Worm (Caenorhabditis elegans) whole organism, L3 larva: ENCODE data around the gene taf-11.3.
A peak's percentile ranks its signal among the peaks of the same experiment; 100 is the strongest.

Experiments used
- aly-2 ChIP-seq: fragments of 150-350 bp; optimal IDR thresholded peaks from 2 replicates; lab custom pipeline; 2014; ENCODE audit warnings: missing biosample characterization, missing genetic modification characterization
- ceh-82 ChIP-seq: fragments of 150-350 bp; optimal IDR thresholded peaks from 2 replicates; lab custom pipeline; 2014; ENCODE audit warnings: missing biosample characterization, missing genetic modification characterization
- ceh-9 ChIP-seq: sonication (generic microtip); optimal IDR thresholded peaks from 2 replicates; lab custom pipeline; 2018; ENCODE audit warnings: missing biosample characterization, missing genetic modification characterization
- daf-12 ChIP-seq: fragments of 150-350 bp; optimal IDR thresholded peaks from 2 replicates; lab custom pipeline; 2014; ENCODE audit warnings: missing biosample characterization, missing genetic modification reagents, missing genetic modification characterization
- egl-5 ChIP-seq: fragments of 150-350 bp; optimal IDR thresholded peaks from 2 replicates; lab custom pipeline; 2017; ENCODE audit warnings: missing biosample characterization, missing genetic modification reagents, missing genetic modification characterization, inconsistent platforms
- elt-1 ChIP-seq: fragments of 150-350 bp; optimal IDR thresholded peaks from 2 replicates; lab custom pipeline; 2014; ENCODE audit warnings: missing biosample characterization, missing genetic modification characterization
- elt-3 ChIP-seq, 3 experiments: fragments of 150-350 bp in 1 of 3; sonication (generic microtip) in 2 of 3; optimal IDR thresholded peaks; 2 replicates in 2 of 3; 4 replicates in 1 of 3; lab custom pipeline; 2014 to 2017; ENCODE audit warnings: missing biosample characterization in 3 of 3, missing genetic modification characterization in 3 of 3
- fkh-10 ChIP-seq: sonication (generic microtip); optimal IDR thresholded peaks from 2 replicates; lab custom pipeline; 2017; ENCODE audit warnings: missing biosample characterization, missing genetic modification reagents, missing genetic modification characterization
- fkh-2 ChIP-seq: fragments of 150-350 bp; optimal IDR thresholded peaks from 2 replicates; lab custom pipeline; 2014; ENCODE audit warnings: missing biosample characterization, missing genetic modification reagents, missing genetic modification characterization
- fos-1 ChIP-seq: fragments of 150-350 bp; optimal IDR thresholded peaks from 2 replicates; lab custom pipeline; 2014; ENCODE audit warnings: missing biosample characterization, missing genetic modification characterization
- hmg-11 ChIP-seq: sonication (generic microtip); optimal IDR thresholded peaks from 2 replicates; lab custom pipeline; 2016; ENCODE audit warnings: missing genetic modification characterization, missing compliant biosample characterization
- jun-1 ChIP-seq: fragments of 150-350 bp; optimal IDR thresholded peaks from 2 replicates; lab custom pipeline; 2014; ENCODE audit warnings: missing biosample characterization, missing genetic modification reagents, missing genetic modification characterization
- lin-15B ChIP-seq: fragments of 150-350 bp; optimal IDR thresholded peaks from 2 replicates; lab custom pipeline; 2014; ENCODE audit warnings: missing biosample characterization, missing genetic modification characterization
- lsy-12 ChIP-seq: sonication (generic microtip); optimal IDR thresholded peaks from 2 replicates; lab custom pipeline; 2016; ENCODE audit warnings: mild to moderate bottlenecking, missing genetic modification characterization, missing compliant biosample characterization
- nfya-1 ChIP-seq: sonication (generic microtip); optimal IDR thresholded peaks from 2 replicates; lab custom pipeline; 2017; ENCODE audit warnings: missing genetic modification characterization, mild to moderate bottlenecking, missing compliant biosample characterization, antibody characterized with exemption, moderate library complexity; ENCODE audit not compliant: insufficient read depth
- nhr-12 ChIP-seq: fragments of 150-350 bp; optimal IDR thresholded peaks from 2 replicates; lab custom pipeline; 2014; ENCODE audit warnings: missing biosample characterization, missing genetic modification characterization
- nhr-23 ChIP-seq: fragments of 150-350 bp; optimal IDR thresholded peaks from 2 replicates; lab custom pipeline; 2014; ENCODE audit warnings: missing biosample characterization, missing genetic modification reagents, missing genetic modification characterization
- nhr-237 ChIP-seq: fragments of 150-350 bp; optimal IDR thresholded peaks from 2 replicates; lab custom pipeline; 2014; ENCODE audit warnings: missing biosample characterization, missing genetic modification characterization
- nhr-25 ChIP-seq: sonication (generic microtip); optimal IDR thresholded peaks from 2 replicates; lab custom pipeline; 2017; ENCODE audit warnings: missing biosample characterization, missing genetic modification characterization
- nhr-28 ChIP-seq: fragments of 150-350 bp; optimal IDR thresholded peaks from 2 replicates; lab custom pipeline; 2014; ENCODE audit warnings: missing biosample characterization, missing genetic modification characterization
- nhr-67 ChIP-seq: fragments of 150-350 bp; optimal IDR thresholded peaks from 2 replicates; lab custom pipeline; 2014; ENCODE audit warnings: missing biosample characterization, missing genetic modification characterization
- nhr-76 ChIP-seq: fragments of 150-350 bp; sonication (generic microtip); optimal IDR thresholded peaks from 5 replicates; lab custom pipeline; 2014; ENCODE audit warnings: missing biosample characterization, missing genetic modification characterization
- nhr-77 ChIP-seq: fragments of 150-350 bp; optimal IDR thresholded peaks from 2 replicates; lab custom pipeline; 2014; ENCODE audit warnings: missing biosample characterization, missing genetic modification characterization
- pha-4 ChIP-seq: fragments of 150-350 bp; optimal IDR thresholded peaks from 2 replicates; lab custom pipeline; 2014; ENCODE audit warnings: missing biosample characterization, missing genetic modification reagents, missing genetic modification characterization
- pqm-1 ChIP-seq: fragments of 150-350 bp; optimal IDR thresholded peaks from 2 replicates; lab custom pipeline; 2017; ENCODE audit warnings: missing biosample characterization, missing genetic modification characterization, inconsistent platforms
- sea-2 ChIP-seq: fragments of 150-350 bp; sonication (generic microtip); optimal IDR thresholded peaks from 4 replicates; lab custom pipeline; 2014; ENCODE audit warnings: missing biosample characterization, missing genetic modification reagents, missing genetic modification characterization
- skn-1 ChIP-seq: fragments of 150-350 bp; optimal IDR thresholded peaks from 2 replicates; lab custom pipeline; 2014; ENCODE audit warnings: missing biosample characterization, missing genetic modification characterization
- snpc-4 ChIP-seq: fragments of 150-350 bp; optimal IDR thresholded peaks from 2 replicates; lab custom pipeline; 2014; ENCODE audit warnings: missing biosample characterization, missing genetic modification characterization
- tbx-2 ChIP-seq: sonication (generic microtip); optimal IDR thresholded peaks from 2 replicates; lab custom pipeline; 2016; ENCODE audit warnings: mild to moderate bottlenecking, missing genetic modification characterization, missing compliant biosample characterization
- unc-39 ChIP-seq: sonication (generic microtip); optimal IDR thresholded peaks from 4 replicates; lab custom pipeline; 2017; ENCODE audit warnings: missing biosample characterization, missing genetic modification characterization
- unc-62 ChIP-seq: fragments of 150-350 bp; sonication (generic microtip); optimal IDR thresholded peaks from 4 replicates; lab custom pipeline; 2014; ENCODE audit warnings: missing biosample characterization, missing genetic modification reagents, missing genetic modification characterization
- zag-1 ChIP-seq: fragments of 150-350 bp; optimal IDR thresholded peaks from 2 replicates; lab custom pipeline; 2014; ENCODE audit warnings: missing biosample characterization, missing genetic modification characterization
- ztf-4 ChIP-seq: fragments of 150-350 bp; optimal IDR thresholded peaks from 2 replicates; lab custom pipeline; 2014; ENCODE audit warnings: missing biosample characterization, missing genetic modification characterization

The taf-11.3 gene

DNA sequence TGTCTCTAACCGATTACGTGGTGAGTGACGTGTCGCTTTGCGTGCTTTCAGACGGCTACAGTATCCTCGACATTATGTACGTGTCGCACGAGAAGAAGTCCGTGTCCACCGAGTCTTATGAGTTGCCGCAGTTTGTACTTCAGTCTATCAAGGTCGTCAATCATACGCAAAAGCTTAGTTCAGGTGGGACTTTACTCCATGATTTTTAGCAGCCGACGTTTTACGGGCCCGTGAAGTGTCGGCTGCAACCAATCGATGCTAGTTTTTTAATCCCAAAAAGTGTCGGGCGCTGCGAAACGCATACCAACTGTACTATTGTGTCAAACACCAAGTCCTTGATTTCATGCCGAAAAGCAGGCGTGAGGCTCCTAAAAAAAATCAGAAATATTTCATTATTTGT lies 19.8 kb upstream of the taf-11.3 start:
- TF ChIP-seq snpc-4 (tag; lab: Kevin White, UChicago) (peak; percentile 60), hmg-11 (tag; lab: Kevin White, UChicago) (no peak), ztf-4 (tag; lab: Kevin White, UChicago) (no peak), pqm-1 (tag; lab: Kevin White, UChicago) (no peak), nhr-67 (tag; lab: Kevin White, UChicago) (no peak), nhr-28 (no peak), skn-1 (tag; lab: Kevin White, UChicago) (no peak)

DNA sequence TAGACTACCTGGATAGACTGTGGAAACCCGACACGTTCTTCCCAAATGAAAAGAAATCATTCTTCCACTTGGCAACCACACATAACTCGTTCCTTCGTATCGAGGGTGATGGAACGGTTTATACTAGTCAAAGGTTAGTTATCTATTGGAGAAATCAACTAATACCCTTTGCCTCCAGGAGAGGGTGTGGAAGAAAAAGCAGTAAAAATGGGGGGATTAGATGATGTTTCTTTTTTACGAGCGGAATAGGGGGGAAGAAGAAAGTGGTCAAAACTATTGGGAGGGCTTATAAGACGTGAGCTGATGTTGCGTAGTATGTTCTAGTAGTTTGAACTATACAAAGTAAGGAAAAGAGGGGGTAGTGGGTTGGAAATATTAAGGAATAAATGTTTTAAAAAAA lies 18.0 kb upstream of the taf-11.3 start:
- TF ChIP-seq elt-1 (tag; lab: Kevin White, UChicago) (peak; percentile 64), pqm-1 (tag; lab: Kevin White, UChicago) (no peak)

ce11 chrIII:10521219-10521618 lies 16.2 kb upstream of the taf-11.3 start:
- no peak for TF ChIP-seq lsy-12 (tag; lab: Kevin White, UChicago)
- no peak for TF ChIP-seq pha-4 (tag; lab: Kevin White, UChicago)
- TF ChIP-seq tbx-2 (tag; lab: Kevin White, UChicago) = no peak
- no peak for TF ChIP-seq nhr-76 (tag; lab: Kevin White, UChicago)
- no peak for TF ChIP-seq fkh-10 (GFP tag; lab: Kevin White, UChicago)
- no peak for TF ChIP-seq hmg-11 (tag; lab: Kevin White, UChicago)
- TF ChIP-seq aly-2 (tag; lab: Kevin White, UChicago) = no peak
- TF ChIP-seq nhr-28 = no peak
- no peak for TF ChIP-seq ceh-9 (tag; lab: Kevin White, UChicago)
- TF ChIP-seq, all 47 proteins: peak for 0

DNA sequence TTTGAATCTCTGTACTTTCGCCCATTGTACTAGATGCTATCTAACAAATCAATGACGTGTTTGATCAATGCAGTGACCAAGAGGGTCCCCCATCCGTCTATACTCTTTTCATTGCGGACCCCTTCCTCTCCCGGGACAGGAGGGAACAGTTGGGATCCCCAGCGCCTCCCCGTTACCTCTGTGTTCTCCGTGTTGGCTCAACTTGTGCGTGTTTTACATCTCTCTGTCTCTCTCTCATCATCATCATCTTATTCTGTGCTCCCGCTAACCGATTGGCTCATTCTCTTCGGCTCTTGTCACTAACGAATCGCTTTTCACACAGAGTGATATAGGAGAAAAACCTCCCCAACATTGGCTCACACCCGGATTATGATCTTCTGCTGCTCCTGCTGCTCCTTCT lies 15.5 kb upstream of the taf-11.3 start, which contains the start of gene unc-49:
Gene unc-49 (plus strand): TSS at position 240 of the 400 bp plus-strand sequence.
- no peak for TF ChIP-seq unc-39 (tag; lab: Kevin White, UChicago)
- TF ChIP-seq lin-15B (tag; lab: Kevin White, UChicago) = no peak
- no peak for TF ChIP-seq snpc-4 (tag; lab: Kevin White, UChicago)
- TF ChIP-seq nfya-1 (tag; lab: Kevin White, UChicago) = peak; percentile 43
- no peak for TF ChIP-seq fos-1 (tag; lab: Kevin White, UChicago)
- peak; percentile 33 for TF ChIP-seq egl-5 (tag; lab: Kevin White, UChicago)
- no peak for TF ChIP-seq jun-1 (tag; lab: Kevin White, UChicago)
- TF ChIP-seq nhr-12 (tag; lab: Kevin White, UChicago) = no peak
- no peak for TF ChIP-seq pqm-1 (tag; lab: Kevin White, UChicago)
- TF ChIP-seq nhr-23 (tag; lab: Kevin White, UChicago) = no peak
- no peak for TF ChIP-seq aly-2 (tag; lab: Kevin White, UChicago)
- TF ChIP-seq ceh-9 (tag; lab: Kevin White, UChicago) = no peak

ce11 chrIII:10519615-10520014 lies 14.6 kb upstream of the taf-11.3 start:
- TF ChIP-seq unc-62 (GFP tag; lab: Kevin White, UChicago) (no peak), unc-39 (tag; lab: Kevin White, UChicago) (no peak), snpc-4 (tag; lab: Kevin White, UChicago) (no peak), aly-2 (tag; lab: Kevin White, UChicago) (no peak), nhr-76 (tag; lab: Kevin White, UChicago) (no peak), nhr-67 (tag; lab: Kevin White, UChicago) (no peak), zag-1 (no peak), elt-3 (tag; optimal IDR thresholded peaks at IDR 0.05; lab: Kevin White, UChicago) (no peak), sea-2 (GFP tag; lab: Kevin White, UChicago) (no peak), nhr-12 (tag; lab: Kevin White, UChicago) (no peak), lsy-12 (tag; lab: Kevin White, UChicago) (no peak)

DNA sequence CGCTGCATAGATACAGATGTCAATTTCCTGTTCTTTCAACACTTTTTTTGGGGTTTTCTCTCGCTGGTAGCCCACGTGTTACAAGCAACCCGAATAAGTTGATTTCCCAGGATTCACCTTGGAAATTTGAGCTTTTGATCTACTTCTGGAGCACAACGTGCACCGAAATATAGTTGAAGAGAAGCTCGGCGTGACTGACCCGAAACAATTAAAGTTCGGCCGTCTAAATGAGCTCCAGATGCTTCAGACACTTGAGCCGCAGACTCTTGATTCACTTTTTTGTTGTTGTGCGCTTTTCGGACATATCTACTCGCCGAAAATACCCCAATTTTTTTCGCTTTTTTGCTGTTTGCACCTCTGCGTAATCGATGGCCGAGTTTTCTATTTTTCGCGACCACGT lies 13.8 kb upstream of the taf-11.3 start:
- TF ChIP-seq pha-4 (tag; lab: Kevin White, UChicago) (no peak), nhr-25 (tag; lab: Kevin White, UChicago) (no peak), egl-5 (tag; lab: Kevin White, UChicago) (no peak), skn-1 (tag; lab: Kevin White, UChicago) (no peak), nhr-28 (no peak), nfya-1 (tag; lab: Kevin White, UChicago) (no peak), ceh-82 (no peak), jun-1 (tag; lab: Kevin White, UChicago) (no peak), hmg-11 (tag; lab: Kevin White, UChicago) (no peak), snpc-4 (tag; lab: Kevin White, UChicago) (no peak), nhr-12 (tag; lab: Kevin White, UChicago) (no peak), fkh-2 (tag; lab: Kevin White, UChicago) (no peak), tbx-2 (tag; lab: Kevin White, UChicago) (no peak), nhr-77 (tag; lab: Kevin White, UChicago) (no peak), fkh-10 (GFP tag; lab: Kevin White, UChicago) (no peak), daf-12 (tag; lab: Kevin White, UChicago) (no peak), nhr-237 (tag; lab: Kevin White, UChicago) (no peak), ceh-9 (tag; lab: Kevin White, UChicago) (no peak), lsy-12 (tag; lab: Kevin White, UChicago) (no peak)
